Fruit fly (Drosophila melanogaster) whole organism, prepupa: Measurements from ENCODE around the gene CG3081.

ENCODE experiments used
- CG6276 ChIP-seq: fragments of 200-800 bp; sonication (Bioruptor generic); optimal IDR thresholded peaks from 2 replicates; lab custom pipeline; 2017; ENCODE audit warnings: missing biosample characterization, mild to moderate bottlenecking, missing genetic modification characterization
- Gug ChIP-seq: fragments of 200-800 bp; sonication (Bioruptor generic); IDR thresholded peaks from 2 replicates; pipeline ENCODE4 v1.3.6; 2022; ENCODE audit warnings: missing biosample characterization, missing genetic modification characterization
- Sox102F ChIP-seq: fragments of 200-800 bp; sonication (Bioruptor generic); optimal IDR thresholded peaks from 2 replicates; lab custom pipeline; 2016; ENCODE audit warnings: missing biosample characterization, mild to moderate bottlenecking, missing genetic modification characterization
- fd59A ChIP-seq: fragments of 200-800 bp; sonication (Bioruptor generic); optimal IDR thresholded peaks from 2 replicates; lab custom pipeline; 2017; ENCODE audit warnings: missing biosample characterization, mild to moderate bottlenecking, missing genetic modification characterization, missing genetic modification reagents
- svp ChIP-seq: fragments of 200-800 bp; sonication (Bioruptor generic); peaks from one replicate; lab custom pipeline; 2016; ENCODE audit warnings: missing biosample characterization, missing genetic modification characterization
- topi ChIP-seq: fragments of 200-800 bp; sonication (Bioruptor generic); optimal IDR thresholded peaks from 3 replicates; lab custom pipeline; 2016; ENCODE audit warnings: missing biosample characterization, missing genetic modification characterization

- no peak for TF ChIP-seq svp (GFP tag; lab: Kevin White, UChicago)
- TF ChIP-seq Sox102F (GFP tag; lab: Kevin White, UChicago), result no peak
- TF ChIP-seq CG6276 (GFP tag; lab: Kevin White, UChicago), result no peak
- no peak for TF ChIP-seq topi
- TF ChIP-seq Gug, result no peak
- no peak for TF ChIP-seq fd59A (GFP tag; lab: Kevin White, UChicago)
Observed at dm6 chrX:4692963-4693362, 49.2 kb upstream of the CG3081 start.
